Fruit fly (Drosophila melanogaster): ENCODE measurements around the gene ctrip.

DNA sequence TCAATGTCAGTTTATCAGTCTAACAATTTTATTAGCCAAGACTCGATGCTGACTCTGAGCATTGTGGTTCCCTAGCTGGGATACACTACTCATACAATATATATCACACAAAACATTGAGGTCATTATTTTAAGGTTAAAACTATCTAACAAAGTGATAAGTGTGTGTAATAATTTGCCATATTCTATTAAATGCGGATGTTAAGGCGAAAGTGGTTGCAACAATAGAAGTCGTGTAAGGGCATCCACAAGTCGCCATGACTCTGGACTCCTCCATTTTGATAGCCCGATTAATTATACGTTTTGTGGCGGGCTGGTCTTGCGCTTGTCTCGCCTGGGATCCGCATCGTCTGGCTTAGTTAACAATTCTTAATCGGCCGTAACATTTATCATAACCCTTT is 34.9 kb upstream of the ctrip start:
- TF ChIP-seq CG9948 (tag; optimal IDR thresholded peaks at IDR 0.05) (no peak), EcR (GFP tag; optimal IDR thresholded peaks at IDR 0.05) (no peak), CG15710 (tag; optimal IDR thresholded peaks at IDR 0.05) (no peak), CG14655 (GFP tag; optimal IDR thresholded peaks at IDR 0.05) (no peak), D1 (tag; optimal IDR thresholded peaks at IDR 0.05) (no peak), CG10348 (GFP tag; IDR thresholded peaks at IDR 0.05) (no peak), CG8159 (tag; optimal IDR thresholded peaks at IDR 0.05) (no peak)

Measured in whole organism, pupa.